Fruit fly (Drosophila melanogaster) whole organism, embryonic: ENCODE data around the gene CG32483.
A peak's percentile ranks its signal among the peaks of the same experiment; 100 is the strongest.

Experiments
- Atf-2 ChIP-seq: fragments of 200-800 bp; sonication (Bioruptor generic); optimal IDR thresholded peaks from 2 replicates; lab custom pipeline; 2016; ENCODE audit warnings: missing biosample characterization, missing genetic modification characterization
- Awh ChIP-seq: fragments of 200-800 bp; sonication (Bioruptor generic); IDR thresholded peaks from 2 replicates; pipeline ENCODE4, ENCODE4 v1.3.6; 2022; ENCODE audit warnings: missing biosample characterization, missing genetic modification characterization
- BtbVII ChIP-seq: fragments of 200-800 bp; sonication (Bioruptor generic); optimal IDR thresholded peaks from 3 replicates; lab custom pipeline; 2017; ENCODE audit warnings: missing biosample characterization, mild to moderate bottlenecking, missing genetic modification characterization
- CG10321 ChIP-seq: fragments of 200-800 bp; sonication (Bioruptor generic); IDR thresholded peaks from 2 replicates; pipeline ENCODE4 v1.3.6; 2022; ENCODE audit warnings: missing biosample characterization, missing genetic modification characterization
- CG10431 ChIP-seq: fragments of 200-800 bp; sonication (Bioruptor generic); optimal IDR thresholded peaks from 3 replicates; lab custom pipeline; 2018; ENCODE audit warnings: missing biosample characterization, mild to moderate bottlenecking, missing genetic modification characterization
- CG11085 ChIP-seq: fragments of 200-800 bp; sonication (Bioruptor generic); IDR thresholded peaks from 2 replicates; pipeline ENCODE4 v1.3.6; 2022; ENCODE audit warnings: missing biosample characterization, missing genetic modification characterization
- CG11695 ChIP-seq: fragments of 200-800 bp; sonication (Bioruptor generic); IDR thresholded peaks from 3 replicates; pipeline ENCODE4 v1.3.6; 2022; ENCODE audit warnings: missing biosample characterization, missing genetic modification characterization
- CG12219 ChIP-seq: fragments of 200-800 bp; sonication (Bioruptor generic); optimal IDR thresholded peaks from 3 replicates; lab custom pipeline; 2018; ENCODE audit warnings: missing biosample characterization, mild to moderate bottlenecking, missing genetic modification characterization
- CG12299 ChIP-seq: fragments of 200-800 bp; sonication (Bioruptor generic); optimal IDR thresholded peaks from 2 replicates; lab custom pipeline; 2018; ENCODE audit warnings: missing biosample characterization, mild to moderate bottlenecking, missing genetic modification characterization
- CG1602 ChIP-seq: fragments of 200-800 bp; sonication (Bioruptor generic); optimal IDR thresholded peaks from 3 replicates; lab custom pipeline; 2016; ENCODE audit warnings: missing biosample characterization, missing genetic modification characterization
- CG1647 ChIP-seq: fragments of 200-800 bp; sonication (Bioruptor generic); optimal IDR thresholded peaks from 3 replicates; lab custom pipeline; 2016; ENCODE audit warnings: missing biosample characterization, missing genetic modification characterization
- CG1792 ChIP-seq: fragments of 200-800 bp; sonication (Bioruptor generic); optimal IDR thresholded peaks from 2 replicates; lab custom pipeline; 2016; ENCODE audit warnings: missing biosample characterization, missing genetic modification characterization
- CG1832 ChIP-seq: fragments of 200-800 bp; sonication (Bioruptor generic); optimal IDR thresholded peaks from 2 replicates; lab custom pipeline; 2017; ENCODE audit warnings: missing biosample characterization, mild to moderate bottlenecking, missing genetic modification characterization, inconsistent platforms
- CG18476 ChIP-seq: fragments of 200-800 bp; sonication (Bioruptor generic); optimal IDR thresholded peaks from 2 replicates; lab custom pipeline; 2016; ENCODE audit warnings: missing biosample characterization, mild to moderate bottlenecking, missing genetic modification characterization
- CG2199 ChIP-seq: fragments of 200-800 bp; sonication (Bioruptor generic); IDR thresholded peaks from 3 replicates; pipeline ENCODE4 v1.3.6; 2022; ENCODE audit warnings: missing biosample characterization, missing genetic modification characterization
- CG2202 ChIP-seq: fragments of 200-800 bp; sonication (Bioruptor generic); optimal IDR thresholded peaks from 2 replicates; lab custom pipeline; 2018; ENCODE audit warnings: missing biosample characterization, mild to moderate bottlenecking, missing genetic modification characterization
- CG33213 ChIP-seq: fragments of 200-800 bp; sonication (Bioruptor generic); optimal IDR thresholded peaks from 3 replicates; lab custom pipeline; 2016; ENCODE audit warnings: missing biosample characterization, missing genetic modification characterization
- CG3726 ChIP-seq: fragments of 200-800 bp; sonication (Bioruptor generic); IDR thresholded peaks from 3 replicates; pipeline ENCODE4, ENCODE4 v1.3.6; 2022; ENCODE audit warnings: missing biosample characterization, missing genetic modification characterization
- CG6272 ChIP-seq: fragments of 200-800 bp; sonication (Bioruptor generic); IDR thresholded peaks from 2 replicates; pipeline ENCODE4 v1.3.6; 2022; ENCODE audit warnings: missing biosample characterization, missing genetic modification characterization
- CG8290 ChIP-seq, 3 experiments: fragments of 200-800 bp; sonication (Bioruptor generic); optimal IDR thresholded peaks; 2 replicates each; lab custom pipeline; 2016 to 2019; ENCODE audit warnings: missing biosample characterization in 3 of 3, missing genetic modification characterization in 3 of 3, mild to moderate bottlenecking in 2 of 3, moderate library complexity in 1 of 3
- CHES-1-like ChIP-seq: fragments of 200-800 bp; sonication (Bioruptor generic); optimal IDR thresholded peaks from 2 replicates; lab custom pipeline; 2016; ENCODE audit warnings: missing biosample characterization, missing genetic modification characterization
- Dad ChIP-seq: fragments of 200-800 bp; sonication (Bioruptor generic); optimal IDR thresholded peaks from 3 replicates; lab custom pipeline; 2016; ENCODE audit warnings: missing biosample characterization, missing genetic modification characterization
- Dbx ChIP-seq: fragments of 200-800 bp; sonication (Bioruptor generic); IDR thresholded peaks from 3 replicates; pipeline ENCODE4 v1.3.6; 2022; ENCODE audit warnings: missing biosample characterization, missing genetic modification characterization
- E2f2 ChIP-seq: fragments of 200-800 bp; sonication (Bioruptor generic); IDR thresholded peaks from 2 replicates; pipeline ENCODE4 v1.3.6; 2022; ENCODE audit warnings: missing biosample characterization, missing genetic modification characterization
- H2.0 ChIP-seq: fragments of 200-800 bp; sonication (Bioruptor generic); IDR thresholded peaks from 2 replicates; pipeline ENCODE4 v1.3.6; 2022; ENCODE audit warnings: missing biosample characterization, missing genetic modification characterization
- Hand ChIP-seq: fragments of 200-800 bp; sonication (Bioruptor generic); optimal IDR thresholded peaks from 2 replicates; lab custom pipeline; 2017; ENCODE audit warnings: mild to moderate bottlenecking, missing biosample characterization, missing genetic modification reagents, missing genetic modification characterization
- Lhr ChIP-seq: fragments of 200-800 bp; sonication (Bioruptor generic); optimal IDR thresholded peaks from 3 replicates; lab custom pipeline; 2017; ENCODE audit warnings: mild to moderate bottlenecking, missing biosample characterization, missing genetic modification reagents, missing genetic modification characterization
- Myb ChIP-seq: fragments of 200-800 bp; sonication (Bioruptor generic); optimal IDR thresholded peaks from 2 replicates; lab custom pipeline; 2016; ENCODE audit warnings: missing biosample characterization, missing genetic modification characterization
- NFAT ChIP-seq: fragments of 200-800 bp; sonication (Bioruptor generic); IDR thresholded peaks from 2 replicates; pipeline ENCODE4 v1.3.6; 2022; ENCODE audit warnings: missing biosample characterization, missing genetic modification characterization
- NfI ChIP-seq: fragments of 200-800 bp; sonication (Bioruptor generic); optimal IDR thresholded peaks from 3 replicates; lab custom pipeline; 2018; ENCODE audit warnings: missing biosample characterization, mild to moderate bottlenecking, missing genetic modification characterization, moderate library complexity
- Optix ChIP-seq: fragments of 200-800 bp; sonication (Bioruptor generic); IDR thresholded peaks from 3 replicates; pipeline ENCODE4 v1.3.6; 2022; ENCODE audit warnings: missing biosample characterization, missing genetic modification characterization
- Stat92E ChIP-seq, 3 experiments: fragments of >200 bp in 2 of 3; fragments of 200-800 bp in 1 of 3; sonication (Bioruptor generic) in 1 of 3; optimal IDR thresholded peaks; 2 replicates each; lab custom pipeline; 2017 to 2019; ENCODE audit warnings: missing biosample characterization in 3 of 3, missing genetic modification characterization in 3 of 3, mild to moderate bottlenecking in 1 of 3, moderate library complexity in 1 of 3
- az2 ChIP-seq: fragments of 200-800 bp; sonication (Bioruptor generic); optimal IDR thresholded peaks from 3 replicates; lab custom pipeline; 2016; ENCODE audit warnings: missing biosample characterization, missing genetic modification characterization
- bab2 ChIP-seq: fragments of 200-800 bp; sonication (Bioruptor generic); optimal IDR thresholded peaks from 2 replicates; lab custom pipeline; 2016; ENCODE audit warnings: missing biosample characterization, missing genetic modification characterization
- bbx ChIP-seq: fragments of 200-800 bp; sonication (Bioruptor generic); IDR thresholded peaks from 2 replicates; pipeline ENCODE4 v1.3.6; 2022; ENCODE audit warnings: missing biosample characterization, missing genetic modification characterization; ENCODE audit not compliant: partially characterized antibody
- da ChIP-seq: fragments of 200-800 bp; sonication (Bioruptor generic); optimal IDR thresholded peaks from 2 replicates; lab custom pipeline; 2016; ENCODE audit warnings: missing biosample characterization, missing genetic modification characterization
- dmrt11E ChIP-seq: fragments of 200-800 bp; sonication (Bioruptor generic); optimal IDR thresholded peaks from 3 replicates; lab custom pipeline; 2018; ENCODE audit warnings: missing biosample characterization, mild to moderate bottlenecking, missing genetic modification characterization, moderate library complexity
- gfzf ChIP-seq: fragments of 200-800 bp; sonication (Bioruptor generic); optimal IDR thresholded peaks from 2 replicates; lab custom pipeline; 2016; ENCODE audit warnings: missing biosample characterization, mild to moderate bottlenecking, missing genetic modification characterization, moderate library complexity
- h ChIP-seq: fragments of >200 bp; optimal IDR thresholded peaks from 2 replicates; lab custom pipeline; 2017
- her ChIP-seq: fragments of 200-800 bp; sonication (Bioruptor generic); optimal IDR thresholded peaks from 2 replicates; lab custom pipeline; 2016; ENCODE audit warnings: missing biosample characterization, missing genetic modification characterization
- ind ChIP-seq: fragments of 200-800 bp; sonication (Bioruptor generic); optimal IDR thresholded peaks from 3 replicates; lab custom pipeline; 2016; ENCODE audit warnings: missing biosample characterization, missing genetic modification characterization
- inv ChIP-seq: fragments of 200-800 bp; sonication (Bioruptor generic); IDR thresholded peaks from 2 replicates; pipeline ENCODE4 v1.3.6; 2022; ENCODE audit warnings: missing biosample characterization, missing genetic modification characterization; ENCODE audit not compliant: partially characterized antibody
- nmo ChIP-seq: fragments of 200-800 bp; sonication (Bioruptor generic); optimal IDR thresholded peaks from 2 replicates; lab custom pipeline; 2018; ENCODE audit warnings: missing biosample characterization, mild to moderate bottlenecking, missing genetic modification characterization, moderate library complexity
- onecut ChIP-seq: fragments of 200-800 bp; sonication (Bioruptor generic); IDR thresholded peaks from 2 replicates; pipeline ENCODE4 v1.3.6; 2022; ENCODE audit warnings: missing biosample characterization, missing genetic modification characterization
- psq ChIP-seq: fragments of 200-800 bp; sonication (Bioruptor generic); optimal IDR thresholded peaks from 2 replicates; lab custom pipeline; 2017; ENCODE audit warnings: missing biosample characterization, missing genetic modification characterization
- run ChIP-seq: fragments of 200-800 bp; sonication (Bioruptor generic); optimal IDR thresholded peaks from 3 replicates; lab custom pipeline; 2018; ENCODE audit warnings: missing biosample characterization, mild to moderate bottlenecking, missing genetic modification characterization
- tgo ChIP-seq: fragments of 200-800 bp; sonication (Bioruptor generic); IDR thresholded peaks from 3 replicates; pipeline ENCODE4 v1.3.6; 2022; ENCODE audit warnings: missing biosample characterization, missing genetic modification characterization
- tio ChIP-seq: fragments of 200-800 bp; sonication (Bioruptor generic); optimal IDR thresholded peaks from 2 replicates; lab custom pipeline; 2017; ENCODE audit warnings: missing biosample characterization, missing genetic modification characterization, inconsistent platforms
- toy ChIP-seq: fragments of 200-800 bp; sonication (Bioruptor generic); IDR thresholded peaks from 2 replicates; pipeline ENCODE4 v1.3.6; 2022; ENCODE audit warnings: missing biosample characterization, missing genetic modification characterization

CG32483 gene

DNA sequence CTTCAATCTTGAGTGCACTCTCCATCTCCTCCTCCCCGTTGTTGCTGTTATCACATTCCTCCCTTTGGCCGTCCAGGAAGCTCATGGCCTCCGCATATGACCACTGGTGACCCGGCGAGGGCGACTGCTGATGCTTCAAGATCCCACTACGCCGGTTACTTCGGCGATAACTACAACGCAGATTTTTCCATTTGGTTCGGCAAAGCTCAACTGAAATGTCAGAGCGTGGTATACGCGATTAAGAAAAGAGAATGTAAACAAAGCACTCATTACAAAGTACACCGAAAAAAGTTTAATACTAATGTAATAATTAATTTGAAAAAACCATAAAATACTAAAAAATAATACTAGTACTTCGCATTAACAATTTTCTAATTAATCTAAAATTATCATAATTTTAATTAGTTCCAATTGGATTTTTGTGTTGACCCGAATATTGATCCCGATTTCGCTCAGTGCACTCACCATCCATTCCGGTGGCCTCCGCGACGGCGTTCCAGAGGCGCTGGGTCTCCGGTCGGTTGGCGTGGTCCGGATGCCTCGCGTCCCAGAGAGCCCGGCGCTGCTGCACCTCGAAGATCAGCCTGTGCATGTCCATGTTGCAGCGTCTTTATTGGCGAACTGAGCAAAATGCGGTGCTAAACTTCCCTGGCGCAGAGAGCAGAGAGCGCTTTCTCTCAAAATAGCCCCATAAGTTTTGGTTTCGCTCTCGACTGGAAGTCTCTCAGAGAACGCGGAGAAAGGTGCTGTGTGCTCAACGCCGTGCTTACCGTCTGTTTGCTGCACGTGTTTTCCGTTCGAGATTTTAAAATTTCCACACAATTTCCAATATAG is 48.9 kb upstream of the CG32483 start (continued):
- TF ChIP-seq Stat92E (GFP tag; optimal IDR thresholded peaks at IDR 0.05; lab: Kevin White, UChicago) (peak in 1 of 3 experiments; percentile 85), ind (GFP tag; lab: Kevin White, UChicago) (peak; percentile 88), bab2 (GFP tag; lab: Kevin White, UChicago) (peak; percentile 54), Awh (peak; percentile 92), CG6272 (GFP tag; lab: Robert Waterston, UW) (peak; percentile 80), her (GFP tag; lab: Kevin White, UChicago) (no peak), da (GFP tag; lab: Kevin White, UChicago) (no peak), toy (peak; percentile 67), CG1647 (GFP tag; lab: Kevin White, UChicago) (peak; percentile 69), CG12299 (tag; lab: Kevin White, UChicago) (peak; percentile 85), NFAT (GFP tag; lab: Robert Waterston, UW) (peak; percentile 67), CG2199 (GFP tag; lab: Robert Waterston, UW) (peak; percentile 83), az2 (GFP tag; lab: Kevin White, UChicago) (peak; percentile 93), Dbx (GFP tag; lab: Robert Waterston, UW) (peak; percentile 86; the same call in 2 of the 3 replicates), h (lab: Kevin White, UChicago) (no peak), CG8290 (GFP tag; optimal IDR thresholded peaks at IDR 0.05; lab: Kevin White, UChicago) (peak; percentile 83), CG8290 (tag; optimal IDR thresholded peaks at IDR 0.05; lab: Kevin White, UChicago) (peak; percentile 44 to 69), CG11695 (GFP tag; lab: Robert Waterston, UW) (peak; percentile 91), tgo (GFP tag; lab: Robert Waterston, UW) (peak; percentile 91), CG11085 (GFP tag; lab: Robert Waterston, UW) (peak; percentile 76), Hand (peak; percentile 80), CG33213 (peak; percentile 32), Dad (peak; percentile 72), nmo (GFP tag; lab: Kevin White, UChicago) (peak; percentile 95), gfzf (GFP tag; lab: Kevin White, UChicago) (no peak), CG18476 (GFP tag; lab: Kevin White, UChicago) (peak; percentile 78), onecut (GFP tag; lab: Robert Waterston, UW) (peak; percentile 81), BtbVII (GFP tag; lab: Kevin White, UChicago) (peak; percentile 89), CG3726 (GFP tag; lab: Robert Waterston, UW) (peak; percentile 88), run (tag; lab: Kevin White, UChicago) (peak; percentile 85), bbx (no peak; the same call in 1 of the 2 replicates), H2.0 (GFP tag; lab: Robert Waterston, UW) (peak; percentile 89), psq (GFP tag; lab: Kevin White, UChicago) (peak; percentile 73), CG2202 (tag; lab: Kevin White, UChicago) (peak; percentile 95), Myb (GFP tag; lab: Kevin White, UChicago) (peak; percentile 11), CG1832 (GFP tag; lab: Kevin White, UChicago) (peak; percentile 1), CHES-1-like (GFP tag; lab: Kevin White, UChicago) (peak; percentile 40), inv (GFP tag; lab: Robert Waterston, UW) (no peak), NfI (peak; percentile 82), CG1602 (peak; percentile 89), E2f2 (GFP tag; lab: Robert Waterston, UW) (peak; percentile 75), Optix (peak; percentile 76), dmrt11E (tag; lab: Kevin White, UChicago) (peak; percentile 94), Atf-2 (GFP tag; lab: Kevin White, UChicago) (peak; percentile 38), CG1792 (peak; percentile 64), Lhr (GFP tag; lab: Kevin White, UChicago) (peak; percentile 84), CG12219 (GFP tag; lab: Kevin White, UChicago) (peak; percentile 79), CG10431 (GFP tag; lab: Kevin White, UChicago) (peak; percentile 84), CG10321 (GFP tag; lab: Robert Waterston, UW) (peak; percentile 74; the same call in 1 of the 2 replicates), tio (GFP tag; lab: Kevin White, UChicago) (peak; percentile 80)
